Worm (Caenorhabditis elegans): ENCODE results near the gene puf-11.

DNA sequence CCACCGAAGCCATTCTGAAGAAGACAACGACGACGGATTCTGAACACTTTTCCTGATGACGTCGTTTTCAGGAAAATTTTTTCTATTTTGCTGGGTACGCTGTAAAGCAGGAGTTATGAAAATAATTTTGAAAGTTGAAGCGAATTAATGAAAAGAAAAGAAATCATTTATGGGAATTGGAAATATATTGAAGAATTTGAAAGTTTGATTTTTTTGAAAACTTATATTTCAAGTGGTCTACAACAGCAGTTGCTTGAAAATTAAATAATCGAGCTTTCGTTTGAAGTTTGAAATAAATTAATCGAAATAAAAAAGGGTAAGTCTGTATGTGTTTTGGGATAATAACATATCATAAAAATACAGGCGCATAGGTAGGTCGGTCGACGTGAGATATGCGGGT is 37.4 kb upstream of the puf-11 start, which contains the start of gene shl-1:
- TF ChIP-seq tbx-37 (GFP tag; conservative IDR thresholded peaks at IDR 0.05) (no peak), scrt-1 (GFP tag; IDR thresholded peaks at IDR 0.05) (no peak), flt-1 (GFP tag; IDR thresholded peaks at IDR 0.05) (no peak), F13C5.2 (tag; optimal IDR thresholded peaks at IDR 0.05) (no peak), hmbx-1 (tag; optimal IDR thresholded peaks at IDR 0.05) (no peak), ama-1 (optimal IDR thresholded peaks at IDR 0.05) (no peak), ceh-36 (tag; optimal IDR thresholded peaks at IDR 0.05) (no peak), ceh-13 (GFP tag; optimal IDR thresholded peaks at IDR 0.05) (no peak), pes-1 (GFP tag; IDR thresholded peaks at IDR 0.05) (no peak), B0310.2 (tag; optimal IDR thresholded peaks at IDR 0.05) (no peak), ets-7 (tag; optimal IDR thresholded peaks at IDR 0.05) (no peak), hnd-1 (tag; optimal IDR thresholded peaks at IDR 0.05) (no peak), aly-1 (tag; optimal IDR thresholded peaks at IDR 0.05) (no peak)
